Worm (Caenorhabditis elegans) whole organism, late embryonic: Measurements from ENCODE around the gene cut-6.

Source experiments
- K09A11.1 ChIP-seq: sonication (generic microtip); optimal IDR thresholded peaks from 2 replicates; lab custom pipeline; 2017; ENCODE audit warnings: antibody characterized with exemption, mild to moderate bottlenecking, missing genetic modification characterization, missing compliant biosample characterization; ENCODE audit not compliant: insufficient read depth
- T23F11.4 ChIP-seq: fragments of 200-800 bp; sonication (Bioruptor generic); optimal IDR thresholded peaks from 2 replicates; lab custom pipeline; 2018; ENCODE audit warnings: mild to moderate bottlenecking, missing genetic modification characterization, missing compliant biosample characterization
- ahr-1 ChIP-seq: sonication (generic microtip); optimal IDR thresholded peaks from 2 replicates; lab custom pipeline; 2016; ENCODE audit warnings: missing genetic modification characterization, missing compliant biosample characterization
- ceh-18 ChIP-seq: sonication (generic microtip); optimal IDR thresholded peaks from 2 replicates; lab custom pipeline; 2016; ENCODE audit warnings: missing genetic modification characterization, missing compliant biosample characterization
- ceh-19 ChIP-seq: fragments of 200-800 bp; sonication (Bioruptor generic); optimal IDR thresholded peaks from 2 replicates; lab custom pipeline; 2018; ENCODE audit warnings: mild to moderate bottlenecking, missing genetic modification characterization, missing compliant biosample characterization
- ceh-2 ChIP-seq: sonication (generic microtip); optimal IDR thresholded peaks from 2 replicates; lab custom pipeline; 2016; ENCODE audit warnings: missing genotype, missing genetic modification characterization, missing compliant biosample characterization
- ceh-30 ChIP-seq: fragments of 150-350 bp; optimal IDR thresholded peaks from 2 replicates; lab custom pipeline; 2014; ENCODE audit warnings: missing biosample characterization, missing genetic modification characterization
- ceh-31 ChIP-seq: sonication (generic microtip); optimal IDR thresholded peaks from 2 replicates; lab custom pipeline; 2016; ENCODE audit warnings: missing genetic modification characterization, missing compliant biosample characterization
- ceh-45 ChIP-seq: fragments of 200-800 bp; sonication (Bioruptor generic); IDR thresholded peaks from 2 replicates; pipeline ENCODE4 v1.3.6; 2022; ENCODE audit warnings: missing genetic modification reagents, missing genetic modification characterization, missing compliant biosample characterization
- dmd-4 ChIP-seq: sonication (generic microtip); optimal IDR thresholded peaks from 2 replicates; lab custom pipeline; 2016; ENCODE audit warnings: borderline replicate concordance, missing genetic modification characterization, missing compliant biosample characterization
- elt-2 ChIP-seq: sonication (generic microtip); optimal IDR thresholded peaks from 2 replicates; lab custom pipeline; 2016; ENCODE audit warnings: missing genetic modification reagents, missing genetic modification characterization, missing compliant biosample characterization
- ets-4 ChIP-seq: sonication (generic microtip); optimal IDR thresholded peaks from 2 replicates; lab custom pipeline; 2016; ENCODE audit warnings: missing genetic modification characterization, missing compliant biosample characterization
- eyg-1 ChIP-seq: sonication (generic microtip); optimal IDR thresholded peaks from 2 replicates; lab custom pipeline; 2016; ENCODE audit warnings: missing genotype, missing genetic modification characterization, missing compliant biosample characterization
- fax-1 ChIP-seq: sonication (generic microtip); optimal IDR thresholded peaks from 2 replicates; lab custom pipeline; 2016; ENCODE audit warnings: missing genotype, missing genetic modification characterization, missing compliant biosample characterization
- fkh-10 ChIP-seq: fragments of 150-350 bp; optimal IDR thresholded peaks from 2 replicates; lab custom pipeline; 2014; ENCODE audit warnings: missing biosample characterization, missing genetic modification reagents, missing genetic modification characterization
- gmeb-2 ChIP-seq: sonication (generic microtip); optimal IDR thresholded peaks from 2 replicates; lab custom pipeline; 2016; ENCODE audit warnings: missing genetic modification characterization, inconsistent platforms, missing compliant biosample characterization
- hlh-30 ChIP-seq: sonication (generic microtip); optimal IDR thresholded peaks from 2 replicates; lab custom pipeline; 2017; ENCODE audit warnings: antibody characterized with exemption, missing genetic modification characterization, missing compliant biosample characterization; ENCODE audit not compliant: insufficient read depth
- hlh-8 ChIP-seq: sonication (generic microtip); optimal IDR thresholded peaks from 2 replicates; lab custom pipeline; 2016; ENCODE audit warnings: missing genotype, missing genetic modification characterization, missing compliant biosample characterization
- lin-11 ChIP-seq: fragments of 200-800 bp; sonication (Bioruptor generic); optimal IDR thresholded peaks from 2 replicates; lab custom pipeline; 2018; ENCODE audit warnings: mild to moderate bottlenecking, missing genetic modification characterization, missing compliant biosample characterization
- madf-2 ChIP-seq: sonication (generic microtip); optimal IDR thresholded peaks from 2 replicates; lab custom pipeline; 2017; ENCODE audit warnings: missing genetic modification characterization, missing compliant biosample characterization
- nhr-11 ChIP-seq: fragments of 150-350 bp; optimal IDR thresholded peaks from 2 replicates; lab custom pipeline; 2014; ENCODE audit warnings: missing biosample characterization, missing genetic modification characterization
- nhr-232 ChIP-seq: sonication (generic microtip); optimal IDR thresholded peaks from 2 replicates; lab custom pipeline; 2016; ENCODE audit warnings: missing genetic modification characterization, missing compliant biosample characterization
- npax-4 ChIP-seq: sonication (generic microtip); optimal IDR thresholded peaks from 2 replicates; lab custom pipeline; 2016; ENCODE audit warnings: missing genetic modification characterization, missing compliant biosample characterization
- pag-3 ChIP-seq: sonication (generic microtip); optimal IDR thresholded peaks from 2 replicates; lab custom pipeline; 2016; ENCODE audit warnings: missing compliant biosample characterization, missing genetic modification characterization, borderline replicate concordance
- pax-1 ChIP-seq: fragments of 150-350 bp; optimal IDR thresholded peaks from 2 replicates; lab custom pipeline; 2014; ENCODE audit warnings: missing biosample characterization, missing genetic modification characterization
- pha-2 ChIP-seq: sonication (generic microtip); optimal IDR thresholded peaks from 2 replicates; lab custom pipeline; 2017; ENCODE audit warnings: mild to moderate bottlenecking, missing genetic modification characterization, missing compliant biosample characterization
- pha-4 ChIP-seq: fragments of 150-350 bp; optimal IDR thresholded peaks from 2 replicates; lab custom pipeline; 2018; ENCODE audit warnings: missing biosample characterization, missing genetic modification reagents, missing genetic modification characterization
- ref-2 ChIP-seq: sonication (generic microtip); optimal IDR thresholded peaks from 2 replicates; lab custom pipeline; 2016; ENCODE audit warnings: missing genetic modification characterization, missing compliant biosample characterization
- rnt-1 ChIP-seq: sonication (generic microtip); optimal IDR thresholded peaks from 2 replicates; lab custom pipeline; 2016; ENCODE audit warnings: missing genetic modification characterization, missing compliant biosample characterization
- sox-2 ChIP-seq: fragments of 200-800 bp; sonication (Bioruptor generic); IDR thresholded peaks from 2 replicates; pipeline ENCODE4 v1.3.6; 2022; ENCODE audit warnings: missing genetic modification reagents, missing genetic modification characterization, missing compliant biosample characterization
- sox-4 ChIP-seq: sonication (generic microtip); optimal IDR thresholded peaks from 2 replicates; lab custom pipeline; 2017; ENCODE audit warnings: mild to moderate bottlenecking, missing genetic modification characterization, inconsistent platforms, missing compliant biosample characterization
- tbx-2 ChIP-seq: sonication (generic microtip); optimal IDR thresholded peaks from 2 replicates; lab custom pipeline; 2016; ENCODE audit warnings: missing genetic modification characterization, missing compliant biosample characterization
- unc-3 ChIP-seq, 2 experiments: fragments of 200-800 bp in 1 of 2; sonication (Bioruptor generic) in 1 of 2; sonication (generic microtip) in 1 of 2; conservative IDR thresholded peaks in 1 of 2; optimal IDR thresholded peaks in 1 of 2; 2 replicates each; pipeline versions ENCODE4 v1.3.6 to Lab custom; 2016 to 2022; ENCODE audit warnings: missing compliant biosample characterization in 2 of 2, missing genetic modification characterization in 2 of 2, missing genetic modification reagents in 1 of 2
- unc-42 ChIP-seq: sonication (generic microtip); optimal IDR thresholded peaks from 2 replicates; lab custom pipeline; 2016; ENCODE audit warnings: missing genotype, missing genetic modification characterization, missing compliant biosample characterization
- unc-86 ChIP-seq: sonication (generic microtip); optimal IDR thresholded peaks from 2 replicates; lab custom pipeline; 2016; ENCODE audit warnings: missing genetic modification characterization, missing compliant biosample characterization

cut-6 gene

DNA sequence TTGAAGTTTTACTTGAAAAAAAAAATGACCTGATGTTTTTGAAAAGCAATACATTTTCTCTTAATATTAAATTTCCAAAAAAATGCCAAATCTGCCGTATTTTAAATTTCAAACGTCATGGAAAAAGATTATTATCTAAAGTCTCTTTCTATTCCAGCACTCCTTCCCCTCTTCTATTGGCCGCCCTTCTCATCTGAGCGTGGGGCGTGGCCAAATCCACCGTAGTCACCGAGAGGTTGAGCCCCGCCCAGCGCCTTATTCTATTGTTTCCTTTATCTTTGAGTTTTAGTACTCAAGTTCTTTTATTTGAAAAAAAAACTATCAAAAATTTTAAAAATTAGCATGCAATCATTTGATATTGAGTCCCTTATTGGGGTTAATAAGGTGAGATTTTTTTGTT lies 8.8 kb downstream of the cut-6 start, which contains the start of gene vab-7:
Gene vab-7, plus strand, starts transcription at position 301 of the 400 bp plus-strand sequence.
- TF ChIP-seq nhr-232 = no peak
- TF ChIP-seq eyg-1 (tag; lab: Kevin White, UChicago) = no peak
- TF ChIP-seq npax-4 (tag; lab: Kevin White, UChicago) = no peak
- TF ChIP-seq pha-2 (tag; lab: Kevin White, UChicago) = no peak
- no peak for TF ChIP-seq T23F11.4 (GFP tag; lab: Kevin White, UChicago)

DNA sequence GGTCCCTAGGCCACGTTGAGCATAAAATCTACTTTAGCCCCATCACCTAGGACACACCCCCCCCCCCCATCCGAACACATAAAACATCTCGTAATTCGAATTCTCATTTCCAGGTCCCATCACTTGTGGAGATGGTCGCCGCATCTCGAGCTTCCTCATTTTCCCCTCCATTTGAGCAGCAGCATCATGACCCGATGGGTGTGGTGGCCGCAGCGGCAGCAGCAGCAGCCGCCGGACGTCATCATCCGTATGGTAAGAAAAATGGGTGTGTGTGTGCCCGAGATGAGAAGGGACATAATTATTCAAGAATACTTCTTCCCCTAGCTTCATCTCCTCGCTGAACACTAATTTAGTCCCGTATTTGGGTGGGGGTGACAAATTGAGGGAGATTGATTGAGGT lies 10.2 kb downstream of the cut-6 start:
- TF ChIP-seq T23F11.4 (GFP tag; lab: Kevin White, UChicago) (no peak), tbx-2 (tag; lab: Kevin White, UChicago) (no peak), ceh-45 (GFP tag; lab: Robert Waterston, UW) (0 out of 2 replicates have a peak, but pooled peaks have one; percentile 26), ceh-30 (tag; lab: Kevin White, UChicago) (no peak)

DNA sequence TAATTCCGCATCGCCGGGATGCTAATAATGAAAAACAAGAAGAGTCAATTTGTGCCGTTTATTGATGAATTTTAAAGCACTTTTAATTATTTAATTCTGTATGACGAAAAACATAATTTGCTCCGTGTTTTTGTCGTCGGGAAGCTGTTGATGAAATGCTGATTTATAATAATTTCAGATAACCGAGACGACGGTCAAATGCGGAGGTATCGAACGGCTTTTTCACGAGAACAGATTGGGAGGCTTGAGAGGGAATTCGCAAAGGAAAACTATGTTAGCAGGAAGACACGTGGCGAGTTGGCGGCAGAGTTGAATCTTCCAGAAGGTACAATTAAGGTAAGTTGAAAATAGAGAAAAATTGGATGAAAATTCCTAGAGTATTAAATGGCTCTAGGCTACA lies 12.3 kb downstream of the cut-6 start:
- TF ChIP-seq ets-4 (tag; lab: Kevin White, UChicago) (no peak), hlh-8 (no peak), rnt-1 (no peak), ceh-18 (tag; lab: Kevin White, UChicago) (no peak), pax-1 (tag; lab: Kevin White, UChicago) (no peak), ceh-2 (tag; lab: Kevin White, UChicago) (no peak), unc-86 (no peak), fax-1 (tag; lab: Kevin White, UChicago) (no peak), K09A11.1 (tag; lab: Kevin White, UChicago) (no peak), nhr-11 (tag; lab: Kevin White, UChicago) (no peak)

DNA sequence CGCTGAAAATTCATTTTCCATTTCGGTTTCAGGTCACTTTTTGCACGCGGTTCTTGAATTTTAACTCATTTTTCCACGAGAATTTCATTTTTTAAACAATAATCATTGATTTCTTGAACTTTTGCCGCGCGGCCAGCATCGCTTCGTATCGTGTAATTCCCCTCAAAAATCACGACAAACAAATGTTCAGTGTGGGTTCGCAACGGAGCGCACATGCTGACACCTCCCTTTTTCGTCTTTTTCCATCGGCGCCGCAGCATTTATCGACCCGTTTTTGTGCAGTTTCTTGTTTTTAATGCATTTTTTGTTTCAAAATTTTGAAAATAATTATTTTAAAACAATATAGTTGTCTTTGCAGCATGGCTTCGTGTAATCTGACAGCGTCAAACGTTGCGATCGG lies 19.6 kb downstream of the cut-6 start, which contains the start of gene M142.5:
Gene M142.5, plus strand, starts transcription at position 352 of the 400 bp plus-strand sequence.
- TF ChIP-seq rnt-1 = no peak
- no peak for TF ChIP-seq sox-4 (tag; lab: Kevin White, UChicago)
- TF ChIP-seq lin-11 (tag; lab: Kevin White, UChicago) = no peak
- peak; percentile 7 for TF ChIP-seq ceh-31
- TF ChIP-seq pha-2 (tag; lab: Kevin White, UChicago) = no peak
- TF ChIP-seq ceh-2 (tag; lab: Kevin White, UChicago) = no peak
- no peak for TF ChIP-seq ahr-1
- no peak for TF ChIP-seq ceh-19 (GFP tag; lab: Kevin White, UChicago)

DNA sequence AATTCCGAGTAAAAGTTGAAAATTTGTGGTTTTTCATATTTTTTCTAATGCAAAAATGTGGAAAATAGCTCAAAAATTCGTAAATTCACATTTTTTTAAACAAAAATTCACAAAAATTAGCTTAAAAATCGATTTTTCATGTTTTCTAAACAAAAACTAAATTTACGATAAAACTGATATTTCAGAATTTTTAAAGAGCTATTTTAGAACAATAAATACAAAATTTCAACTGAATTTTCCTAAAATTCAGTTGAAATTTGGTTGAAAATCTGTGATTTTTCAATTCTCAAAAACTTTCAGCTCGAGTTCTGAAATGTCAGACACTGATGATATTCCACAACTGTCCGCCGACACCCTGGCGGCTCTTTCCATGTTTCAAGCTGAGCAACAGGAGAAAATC lies 22.1 kb downstream of the cut-6 start, which contains the start of gene M142.8:
Gene M142.8, plus strand, starts transcription at position 301 of the 400 bp plus-strand sequence.
- no peak for TF ChIP-seq ref-2 (tag; lab: Kevin White, UChicago)
- TF ChIP-seq gmeb-2 (tag; lab: Kevin White, UChicago) = no peak
- TF ChIP-seq pag-3 = no peak
- TF ChIP-seq, all 69 proteins: peak for 0

DNA sequence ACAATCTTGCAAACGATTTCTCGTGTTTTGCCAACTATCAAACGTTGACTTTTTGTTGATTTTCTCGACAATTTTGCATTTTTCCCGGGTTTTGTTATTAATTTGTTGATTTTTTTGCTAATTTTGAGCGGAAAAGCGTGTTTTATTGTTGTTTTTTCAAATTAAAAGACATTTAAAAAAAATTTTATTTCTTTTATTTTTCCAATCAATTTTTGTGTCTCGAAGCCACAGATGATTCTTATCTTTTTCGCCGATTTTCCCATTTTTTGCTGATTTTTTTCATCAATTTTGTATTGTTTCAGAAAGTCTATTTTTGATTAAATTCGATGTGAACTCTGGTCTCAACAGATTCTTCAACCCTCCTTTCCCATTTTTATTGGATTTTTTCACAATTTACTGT lies 24.7 kb downstream of the cut-6 start, which contains the start of gene rle-1:
Gene rle-1, plus strand, starts transcription at position 301 of the 400 bp plus-strand sequence.
- no peak for TF ChIP-seq ceh-31
- TF ChIP-seq ceh-45 (GFP tag; lab: Robert Waterston, UW) = no peak
- TF ChIP-seq T23F11.4 (GFP tag; lab: Kevin White, UChicago) = no peak
- TF ChIP-seq unc-42 (tag; lab: Kevin White, UChicago) = no peak
- TF ChIP-seq unc-3 (GFP tag; conservative IDR thresholded peaks at IDR 0.05; lab: Robert Waterston, UW) = no peak
- TF ChIP-seq unc-3 (tag; optimal IDR thresholded peaks at IDR 0.05; lab: Kevin White, UChicago) = no peak
- no peak for TF ChIP-seq unc-86
- TF ChIP-seq ets-4 (tag; lab: Kevin White, UChicago) = no peak
- TF ChIP-seq npax-4 (tag; lab: Kevin White, UChicago) = no peak
- TF ChIP-seq hlh-30 (tag; lab: Kevin White, UChicago) = no peak
- TF ChIP-seq dmd-4 = no peak
- TF ChIP-seq madf-2 = no peak
- TF ChIP-seq sox-2 = no peak
- no peak for TF ChIP-seq fkh-10 (GFP tag; lab: Kevin White, UChicago)
- TF ChIP-seq elt-2 (tag; lab: Kevin White, UChicago) = no peak
- no peak for TF ChIP-seq pha-4 (tag; lab: Kevin White, UChicago)
- no peak for TF ChIP-seq ceh-19 (GFP tag; lab: Kevin White, UChicago)
